Fruit fly (Drosophila melanogaster) whole organism, embryonic: ENCODE results near the gene Brms1.

Source experiments
- Blimp-1 ChIP-seq: fragments of 200-800 bp; sonication (Bioruptor generic); optimal IDR thresholded peaks from 3 replicates; lab custom pipeline; 2018; ENCODE audit warnings: missing biosample characterization, missing genetic modification characterization, mild to moderate bottlenecking, moderate library complexity, missing genetic modification reagents
- CG17359 ChIP-seq: fragments of 200-800 bp; sonication (Bioruptor generic); optimal IDR thresholded peaks from 3 replicates; lab custom pipeline; 2018; ENCODE audit warnings: missing biosample characterization, mild to moderate bottlenecking, missing genetic modification characterization, moderate library complexity
- E2f2 ChIP-seq: fragments of 200-800 bp; sonication (Bioruptor generic); IDR thresholded peaks from 2 replicates; pipeline ENCODE4 v1.3.6; 2022; ENCODE audit warnings: missing biosample characterization, missing genetic modification characterization
- maf-S ChIP-seq: fragments of 200-800 bp; sonication (Bioruptor generic); optimal IDR thresholded peaks from 2 replicates; lab custom pipeline; 2016; ENCODE audit warnings: missing biosample characterization, missing genetic modification characterization
- onecut ChIP-seq: fragments of 200-800 bp; sonication (Bioruptor generic); IDR thresholded peaks from 2 replicates; pipeline ENCODE4 v1.3.6; 2022; ENCODE audit warnings: missing biosample characterization, missing genetic modification characterization

DNA sequence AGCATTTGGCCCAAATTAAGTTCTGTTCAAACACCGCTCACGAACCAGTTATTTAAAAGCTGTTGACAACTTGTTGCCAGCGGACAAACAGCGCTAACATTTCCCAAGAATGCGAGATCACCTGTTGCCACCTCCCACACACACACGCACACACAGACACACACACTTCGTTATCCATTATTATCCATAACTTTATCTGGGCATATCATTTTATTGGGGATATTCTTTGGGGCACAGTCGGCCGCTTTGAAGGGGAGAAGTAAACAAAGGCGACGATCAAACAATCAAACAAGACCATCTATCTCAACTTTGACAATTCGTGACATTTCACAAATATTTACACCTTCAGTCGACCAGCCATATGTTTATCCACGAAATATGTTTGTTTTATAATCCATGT, 20.3 kb downstream of the Brms1 start:
- TF ChIP-seq maf-S (GFP tag; lab: Kevin White, UChicago): no peak
- TF ChIP-seq Blimp-1 (GFP tag; lab: Kevin White, UChicago): peak; percentile 45
- TF ChIP-seq E2f2 (GFP tag; lab: Robert Waterston, UW): no peak
- TF ChIP-seq onecut (GFP tag; lab: Robert Waterston, UW): peak; percentile 23; the same call in 1 of the 2 replicates
- peak; percentile 28 for TF ChIP-seq CG17359 (tag; lab: Kevin White, UChicago)
